Worm (Caenorhabditis elegans): ENCODE measurements around the gene hsd-2.

DNA sequence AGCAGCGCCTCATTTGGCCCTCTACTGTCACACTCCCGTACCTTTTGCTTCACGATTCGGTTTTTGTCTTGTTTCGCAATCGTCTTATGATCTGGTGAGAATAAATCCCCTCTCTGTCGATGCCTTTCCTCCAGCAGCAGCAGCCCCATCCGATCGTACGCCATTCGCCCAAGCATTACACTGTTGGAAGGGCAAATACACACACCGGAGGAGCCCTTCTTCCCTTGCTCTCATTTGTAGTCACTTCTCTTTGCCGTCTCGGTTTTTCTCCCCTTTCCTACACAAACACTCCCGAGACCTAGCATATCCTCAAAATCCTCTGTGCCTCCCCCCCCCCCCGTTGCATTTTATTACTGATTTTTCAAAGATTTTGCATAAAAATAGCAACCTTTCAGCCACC is 6.2 kb upstream of the hsd-2 start, which contains the start of gene set-30:
- TF ChIP-seq egl-27 (tag; optimal IDR thresholded peaks at IDR 0.05) (no peak), lin-39 (tag; optimal IDR thresholded peaks at IDR 0.05) (no peak), mbf-1 (tag; optimal IDR thresholded peaks at IDR 0.05) (no peak), nhr-23 (tag; optimal IDR thresholded peaks at IDR 0.05) (no peak), skn-1 (tag; optimal IDR thresholded peaks at IDR 0.05) (no peak), sma-3 (GFP tag; optimal IDR thresholded peaks at IDR 0.05) (no peak), nhr-10 (tag; optimal IDR thresholded peaks at IDR 0.05) (no peak), F13H6.1 (tag; optimal IDR thresholded peaks at IDR 0.05) (no peak), nhr-77 (tag; optimal IDR thresholded peaks at IDR 0.05) (no peak), nhr-237 (tag; optimal IDR thresholded peaks at IDR 0.05) (no peak), R02D3.7 (tag; optimal IDR thresholded peaks at IDR 0.05) (no peak), mdl-1 (tag; optimal IDR thresholded peaks at IDR 0.05) (no peak)
